Fruit fly (Drosophila melanogaster) whole organism: ENCODE measurements around the gene Mcm7.

Source experiments
- pan ChIP-seq: fragments of >200 bp; optimal IDR thresholded peaks from 2 replicates; lab custom pipeline; 2017
- psq ChIP-seq: fragments of >200 bp; optimal IDR thresholded peaks from 2 replicates; lab custom pipeline; 2017

- TF ChIP-seq psq (lab: Kevin White, UChicago) (no peak), pan (lab: Kevin White, UChicago) (no peak)
Observed at dm6 chr3L:8879465-8879864, 11.9 kb upstream of the Mcm7 start.
